Worm (Caenorhabditis elegans) whole organism, L4/young adult: ENCODE results near the gene T26H8.5.

Experiments used
- W03F9.2 ChIP-seq: fragments of 150-350 bp; optimal IDR thresholded peaks from 2 replicates; lab custom pipeline; 2014; ENCODE audit warnings: missing biosample characterization, missing genetic modification characterization
- dao-5 ChIP-seq: sonication (generic microtip); optimal IDR thresholded peaks from 2 replicates; lab custom pipeline; 2016; ENCODE audit warnings: missing genotype, missing genetic modification characterization, moderate library complexity, missing compliant biosample characterization
- him-1 ChIP-seq: sonication (generic microtip); optimal IDR thresholded peaks from 2 replicates; lab custom pipeline; 2016; ENCODE audit warnings: missing genotype, missing genetic modification reagents, missing genetic modification characterization, missing compliant biosample characterization

DNA sequence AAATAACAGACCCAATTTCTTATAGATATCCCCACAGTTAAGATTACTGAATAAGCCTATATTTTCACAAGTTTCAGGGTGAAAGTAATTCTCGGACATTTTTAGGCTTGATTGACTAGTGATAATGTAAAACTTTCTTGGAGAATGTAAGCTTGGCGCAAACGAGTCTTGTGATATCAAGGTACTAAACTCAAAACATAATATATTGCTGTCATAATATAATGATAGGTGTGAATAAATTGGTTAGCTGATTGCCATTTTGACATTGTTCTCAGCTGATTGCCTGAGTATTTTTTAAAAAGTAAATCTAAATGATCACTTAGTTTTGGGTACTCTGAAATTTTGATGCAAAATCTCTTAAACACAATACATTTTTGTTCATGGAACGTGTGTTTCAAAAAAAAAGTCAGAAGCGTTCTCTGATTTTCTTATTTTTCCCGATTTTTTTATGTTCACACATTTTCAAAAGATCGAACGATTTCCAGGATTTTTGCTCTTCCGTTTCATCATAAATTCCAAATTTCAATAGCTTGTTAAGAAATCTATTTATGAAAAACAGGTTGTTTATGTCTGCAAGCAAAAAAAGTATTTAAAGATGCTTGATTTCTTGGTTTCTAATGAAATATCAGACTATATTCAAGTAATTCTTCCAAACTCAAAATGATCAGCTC, 24.0 kb downstream of the T26H8.5 start, which contains the start of the genes srw-19 and srx-51:
- TF ChIP-seq W03F9.2 (no peak), him-1 (tag; lab: Kevin White, UChicago) (no peak), dao-5 (tag; lab: Kevin White, UChicago) (no peak)
